Fruit fly (Drosophila melanogaster) whole organism, embryonic: ENCODE data around the gene scyl.

Experiments used
- CG15479 ChIP-seq: fragments of 200-800 bp; sonication (Bioruptor generic); optimal IDR thresholded peaks from 3 replicates; lab custom pipeline; 2019; ENCODE audit warnings: missing biosample characterization, mild to moderate bottlenecking, missing genetic modification characterization, moderate library complexity
- CG31388 ChIP-seq: fragments of 200-800 bp; sonication (Bioruptor generic); optimal IDR thresholded peaks from 2 replicates; lab custom pipeline; 2016; ENCODE audit warnings: missing biosample characterization, missing genetic modification characterization
- CG8281 ChIP-seq: fragments of 200-800 bp; sonication (Bioruptor generic); optimal IDR thresholded peaks from 2 replicates; lab custom pipeline; 2018; ENCODE audit warnings: missing biosample characterization, mild to moderate bottlenecking, missing genetic modification characterization, moderate library complexity
- CG9817 ChIP-seq: fragments of 200-800 bp; sonication (Bioruptor generic); optimal IDR thresholded peaks from 2 replicates; lab custom pipeline; 2018; ENCODE audit warnings: missing biosample characterization, mild to moderate bottlenecking, missing genetic modification characterization, moderate library complexity
- bigmax ChIP-seq: fragments of 200-800 bp; sonication (Bioruptor generic); optimal IDR thresholded peaks from 2 replicates; lab custom pipeline; 2018; ENCODE audit warnings: missing biosample characterization, mild to moderate bottlenecking, missing genetic modification characterization
- hb ChIP-seq: fragments of 200-800 bp; sonication (Bioruptor generic); IDR thresholded peaks from 3 replicates; pipeline ENCODE4 v1.3.6; 2022; ENCODE audit warnings: missing biosample characterization, missing genetic modification characterization; ENCODE audit not compliant: partially characterized antibody
- mam ChIP-seq: fragments of 200-800 bp; sonication (Bioruptor generic); optimal IDR thresholded peaks from 3 replicates; lab custom pipeline; 2016; ENCODE audit warnings: missing biosample characterization, missing genetic modification characterization
- sna ChIP-seq: fragments of 200-800 bp; sonication (Bioruptor generic); IDR thresholded peaks from 2 replicates; pipeline ENCODE4 v1.3.6; 2022; ENCODE audit warnings: missing biosample characterization, missing genetic modification characterization; ENCODE audit not compliant: partially characterized antibody

- TF ChIP-seq sna (no peak), CG15479 (GFP tag; lab: Kevin White, UChicago) (no peak), hb (GFP tag; lab: Robert Waterston, UW) (no peak), CG9817 (tag; lab: Kevin White, UChicago) (no peak), mam (GFP tag; lab: Kevin White, UChicago) (no peak), CG31388 (GFP tag; lab: Kevin White, UChicago) (no peak), bigmax (GFP tag; lab: Kevin White, UChicago) (no peak), CG8281 (tag; lab: Kevin White, UChicago) (no peak)
Observed at dm6 chr3L:11298371-11299070, 46.4 kb downstream of the scyl start.
